Fruit fly (Drosophila melanogaster): Measurements from ENCODE around the gene Arpc3A.

The Arpc3A gene

DNA sequence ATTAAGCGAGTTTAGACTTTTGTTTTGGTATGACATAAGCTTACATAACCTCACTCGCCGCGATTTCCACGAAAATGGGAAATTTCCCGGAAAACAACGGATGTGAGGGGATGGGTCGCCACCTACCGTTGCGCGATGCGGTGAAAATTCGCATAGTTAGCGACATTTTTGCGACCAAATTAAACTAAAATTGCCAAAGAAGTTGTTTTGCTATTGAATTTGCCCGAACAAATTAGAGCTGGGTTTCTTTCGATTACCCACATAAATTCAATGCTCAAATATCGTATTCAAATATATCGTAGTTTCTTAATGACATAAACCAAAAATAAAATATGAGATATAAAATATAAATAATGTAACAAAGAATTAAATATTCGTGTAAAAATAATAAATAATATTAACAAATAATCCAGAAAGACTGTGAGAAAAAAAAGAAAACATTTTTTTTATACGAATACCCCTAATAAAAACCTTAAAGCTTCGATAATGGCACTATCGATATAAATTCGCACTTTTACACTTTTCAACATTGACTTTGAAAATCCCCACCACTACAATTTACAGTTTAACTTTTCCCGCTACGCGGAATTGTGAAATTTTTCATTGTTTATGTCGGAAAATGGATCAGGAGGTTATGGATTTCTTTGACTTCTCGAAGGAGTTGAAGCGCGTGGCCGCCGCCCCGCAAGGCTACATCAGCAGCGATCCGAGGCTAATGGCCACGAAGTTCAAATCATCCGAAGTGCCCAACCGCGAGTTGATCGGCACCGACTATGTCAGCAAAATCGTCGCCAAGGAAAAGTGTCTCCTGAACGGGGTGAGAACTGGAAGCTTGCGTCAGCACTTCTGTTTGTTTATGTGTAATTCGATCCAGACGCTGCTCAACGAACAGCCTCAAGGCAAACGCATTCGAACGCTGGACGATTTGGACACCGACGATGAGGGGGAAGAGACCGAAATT, 2.7 kb downstream of the Arpc3A start, which contains the start of the genes ND-23 and spn-E:
TSS of gene ND-23 (minus strand) at position 254 of the 961 bp plus-strand sequence.
TSS of gene spn-E (plus strand) at position 556 of the 961 bp plus-strand sequence.
- TF ChIP-seq spab (GFP tag; optimal IDR thresholded peaks at IDR 0.05) (no peak), fd59A (GFP tag; optimal IDR thresholded peaks at IDR 0.05) (no peak), CG6854 (GFP tag; optimal IDR thresholded peaks at IDR 0.05) (no peak), Gug (GFP tag; IDR thresholded peaks at IDR 0.05) (0 out of 2 replicates have a peak, but pooled peaks have one; percentile 16), CG11762 (GFP tag; optimal IDR thresholded peaks at IDR 0.05; ENCODE audit: insufficient read depth) (no peak), CG31627 (GFP tag; optimal IDR thresholded peaks at IDR 0.05) (no peak), CG10631 (GFP tag; optimal IDR thresholded peaks at IDR 0.05) (peak; percentile 66), CG3919 (GFP tag; optimal IDR thresholded peaks at IDR 0.05) (no peak), Hr4 (GFP tag; optimal IDR thresholded peaks at IDR 0.05) (no peak), CG11294 (GFP tag; IDR thresholded peaks at IDR 0.05) (no peak), Met (GFP tag; optimal IDR thresholded peaks at IDR 0.05) (no peak), lz (GFP tag; optimal IDR thresholded peaks at IDR 0.05) (peak; percentile 6), Lpt (GFP tag; optimal IDR thresholded peaks at IDR 0.05) (no peak), acj6 (GFP tag; optimal IDR thresholded peaks at IDR 0.05) (peak; percentile 35), CG9139 (GFP tag; optimal IDR thresholded peaks at IDR 0.05) (no peak), dac (GFP tag; optimal IDR thresholded peaks at IDR 0.05) (no peak), Sox14 (GFP tag; optimal IDR thresholded peaks at IDR 0.05) (no peak), Smox (GFP tag; optimal IDR thresholded peaks at IDR 0.05) (no peak), Ets21C (GFP tag; optimal IDR thresholded peaks at IDR 0.05) (no peak), vri (GFP tag; optimal IDR thresholded peaks at IDR 0.05) (peak; percentile 66), Eip78C (GFP tag) (peak; percentile 68), achi (GFP tag; optimal IDR thresholded peaks at IDR 0.05) (no peak), CG15336 (GFP tag; IDR thresholded peaks at IDR 0.05) (no peak), OdsH (GFP tag; optimal IDR thresholded peaks at IDR 0.05) (peak; percentile 29), fkh (GFP tag; optimal IDR thresholded peaks at IDR 0.05) (no peak), CG16779 (tag; optimal IDR thresholded peaks at IDR 0.05) (no peak), pdm3 (GFP tag; optimal IDR thresholded peaks at IDR 0.05) (no peak), CG11902 (GFP tag; optimal IDR thresholded peaks at IDR 0.05) (peak; percentile 5), CG6163 (GFP tag; IDR thresholded peaks at IDR 0.05) (0 out of 3 replicates have a peak, but pooled peaks have one; percentile 37), Sox15 (GFP tag; optimal IDR thresholded peaks at IDR 0.05) (no peak), esn (GFP tag; optimal IDR thresholded peaks at IDR 0.05) (peak; percentile 25), CG7368 (GFP tag; optimal IDR thresholded peaks at IDR 0.05) (no peak), CG6808 (GFP tag; optimal IDR thresholded peaks at IDR 0.05) (no peak), fd85E (GFP tag; optimal IDR thresholded peaks at IDR 0.05) (no peak), salr (GFP tag; optimal IDR thresholded peaks at IDR 0.05) (peak in 1 of 2 experiments; percentile 24), CG3032 (tag; optimal IDR thresholded peaks at IDR 0.05) (peak; percentile 69), eg (GFP tag; IDR thresholded peaks at IDR 0.05) (0 out of 3 replicates have a peak, but pooled peaks have one; percentile 29), CG6792 (GFP tag; optimal IDR thresholded peaks at IDR 0.05) (peak; percentile 22), ss (GFP tag; optimal IDR thresholded peaks at IDR 0.05) (no peak), CG8319 (GFP tag; optimal IDR thresholded peaks at IDR 0.05) (no peak), CG34406 (GFP tag; optimal IDR thresholded peaks at IDR 0.05) (peak; percentile 19), dsx (GFP tag; optimal IDR thresholded peaks at IDR 0.05; ENCODE audit: poor library complexity, severe bottlenecking) (no peak)

Data from whole organism, prepupa.